Fruit fly (Drosophila melanogaster) whole organism, embryonic: ENCODE measurements around the gene CG32639.

Experiments used
- B-H1 ChIP-seq: fragments of 200-800 bp; sonication (Bioruptor generic); IDR thresholded peaks from 3 replicates; pipeline ENCODE4 v1.3.6; 2022; ENCODE audit warnings: missing biosample characterization, missing genetic modification characterization
- BEAF-32 ChIP-seq: fragments of 200-800 bp; sonication (Bioruptor generic); optimal IDR thresholded peaks from 3 replicates; lab custom pipeline; 2017; ENCODE audit warnings: missing biosample characterization, missing genetic modification characterization, mild to moderate bottlenecking, moderate library complexity, missing genetic modification reagents
- CG11093 ChIP-seq: fragments of 200-800 bp; sonication (Bioruptor generic); IDR thresholded peaks from 3 replicates; pipeline ENCODE4 v1.3.6; 2022; ENCODE audit warnings: missing biosample characterization, missing genetic modification characterization
- CG12104 ChIP-seq: fragments of 200-800 bp; sonication (Bioruptor generic); optimal IDR thresholded peaks from 3 replicates; lab custom pipeline; 2016; ENCODE audit warnings: missing biosample characterization, missing genetic modification characterization
- CG13894 ChIP-seq: fragments of 200-800 bp; sonication (Bioruptor generic); optimal IDR thresholded peaks from 3 replicates; lab custom pipeline; 2018; ENCODE audit warnings: missing biosample characterization, mild to moderate bottlenecking, missing genetic modification characterization, moderate library complexity
- CG15601 ChIP-seq: fragments of 200-800 bp; sonication (Bioruptor generic); optimal IDR thresholded peaks from 3 replicates; lab custom pipeline; 2019; ENCODE audit warnings: missing biosample characterization, mild to moderate bottlenecking, missing genetic modification characterization, moderate library complexity
- CG1602 ChIP-seq: fragments of 200-800 bp; sonication (Bioruptor generic); optimal IDR thresholded peaks from 3 replicates; lab custom pipeline; 2016; ENCODE audit warnings: missing biosample characterization, missing genetic modification characterization
- CG1647 ChIP-seq: fragments of 200-800 bp; sonication (Bioruptor generic); optimal IDR thresholded peaks from 3 replicates; lab custom pipeline; 2016; ENCODE audit warnings: missing biosample characterization, missing genetic modification characterization
- CG16815 ChIP-seq: fragments of 200-800 bp; sonication (Bioruptor generic); optimal IDR thresholded peaks from 3 replicates; lab custom pipeline; 2017; ENCODE audit warnings: missing biosample characterization, mild to moderate bottlenecking, missing genetic modification characterization
- CG17612 ChIP-seq: fragments of 200-800 bp; sonication (Bioruptor generic); IDR thresholded peaks from 2 replicates; pipeline ENCODE4 v1.3.6; 2022; ENCODE audit warnings: missing biosample characterization, missing genetic modification characterization
- CG1832 ChIP-seq: fragments of 200-800 bp; sonication (Bioruptor generic); optimal IDR thresholded peaks from 2 replicates; lab custom pipeline; 2017; ENCODE audit warnings: missing biosample characterization, mild to moderate bottlenecking, missing genetic modification characterization, inconsistent platforms
- CG2678 ChIP-seq: fragments of 200-800 bp; sonication (Bioruptor generic); optimal IDR thresholded peaks from 3 replicates; lab custom pipeline; 2019; ENCODE audit warnings: missing biosample characterization, mild to moderate bottlenecking, missing genetic modification characterization, moderate library complexity
- CG2712 ChIP-seq: fragments of 200-800 bp; optimal IDR thresholded peaks from 3 replicates; lab custom pipeline; 2019; ENCODE audit warnings: missing biosample characterization, mild to moderate bottlenecking, missing genetic modification characterization, moderate library complexity
- CG34376 ChIP-seq: fragments of 200-800 bp; sonication (Bioruptor generic); optimal IDR thresholded peaks from 2 replicates; lab custom pipeline; 2018; ENCODE audit warnings: missing biosample characterization, mild to moderate bottlenecking, missing genetic modification characterization
- CG4360 ChIP-seq: fragments of 200-800 bp; sonication (Bioruptor generic); IDR thresholded peaks from 2 replicates; pipeline ENCODE4 v1.3.6; 2022; ENCODE audit warnings: missing biosample characterization, missing genetic modification characterization
- CG5245 ChIP-seq: fragments of 200-800 bp; sonication (Bioruptor generic); optimal IDR thresholded peaks from 3 replicates; lab custom pipeline; 2016; ENCODE audit warnings: missing biosample characterization, missing genetic modification characterization
- CG5953 ChIP-seq: fragments of 200-800 bp; sonication (Bioruptor generic); IDR thresholded peaks from 2 replicates; pipeline ENCODE4 v1.3.6; 2022; ENCODE audit warnings: missing biosample characterization, missing genetic modification characterization
- CG6175 ChIP-seq: fragments of 200-800 bp; sonication (Bioruptor generic); IDR thresholded peaks from 3 replicates; pipeline ENCODE4 v1.3.6; 2022; ENCODE audit warnings: missing biosample characterization, missing genetic modification characterization
- CG9817 ChIP-seq: fragments of 200-800 bp; sonication (Bioruptor generic); optimal IDR thresholded peaks from 2 replicates; lab custom pipeline; 2018; ENCODE audit warnings: missing biosample characterization, mild to moderate bottlenecking, missing genetic modification characterization, moderate library complexity
- D19A ChIP-seq: fragments of 200-800 bp; optimal IDR thresholded peaks from 3 replicates; lab custom pipeline; 2019; ENCODE audit warnings: missing biosample characterization, mild to moderate bottlenecking, missing genetic modification characterization, moderate library complexity
- Dbx ChIP-seq: fragments of 200-800 bp; sonication (Bioruptor generic); IDR thresholded peaks from 3 replicates; pipeline ENCODE4 v1.3.6; 2022; ENCODE audit warnings: missing biosample characterization, missing genetic modification characterization
- Dek ChIP-seq: fragments of 200-800 bp; sonication (Bioruptor generic); optimal IDR thresholded peaks from 3 replicates; lab custom pipeline; 2019; ENCODE audit warnings: missing biosample characterization, mild to moderate bottlenecking, missing genetic modification characterization, moderate library complexity
- Doc2 ChIP-seq: fragments of 200-800 bp; sonication (Bioruptor generic); IDR thresholded peaks from 2 replicates; pipeline ENCODE4 v1.3.6; 2022; ENCODE audit warnings: missing biosample characterization, missing genetic modification characterization
- Doc3 ChIP-seq: fragments of 200-800 bp; sonication (Bioruptor generic); IDR thresholded peaks from 3 replicates; pipeline ENCODE4 v1.3.6; 2022; ENCODE audit warnings: missing biosample characterization, missing genetic modification characterization; ENCODE audit not compliant: partially characterized antibody
- Elba2 ChIP-seq: fragments of 200-800 bp; sonication (Bioruptor generic); optimal IDR thresholded peaks from 3 replicates; lab custom pipeline; 2016; ENCODE audit warnings: missing biosample characterization, missing genetic modification characterization
- HLH54F ChIP-seq: fragments of 200-800 bp; sonication (Bioruptor generic); optimal IDR thresholded peaks from 3 replicates; lab custom pipeline; 2016; ENCODE audit warnings: missing biosample characterization, missing genetic modification characterization
- HLHmδ ChIP-seq: fragments of 200-800 bp; sonication (Bioruptor generic); optimal IDR thresholded peaks from 2 replicates; lab custom pipeline; 2018; ENCODE audit warnings: missing biosample characterization, mild to moderate bottlenecking, missing genetic modification characterization, moderate library complexity
- Hr39 ChIP-seq: fragments of >200 bp; optimal IDR thresholded peaks from 2 replicates; lab custom pipeline; 2017
- MBD-R2 ChIP-seq: fragments of 200-800 bp; sonication (Bioruptor generic); IDR thresholded peaks from 2 replicates; pipeline ENCODE4 v1.3.6; 2022; ENCODE audit warnings: missing biosample characterization, missing genetic modification characterization
- NC2β ChIP-seq: fragments of 200-800 bp; sonication (Bioruptor generic); optimal IDR thresholded peaks from 2 replicates; lab custom pipeline; 2016; ENCODE audit warnings: missing biosample characterization, missing genetic modification characterization
- Six4 ChIP-seq: fragments of 200-800 bp; sonication (Bioruptor generic); optimal IDR thresholded peaks from 2 replicates; lab custom pipeline; 2016; ENCODE audit warnings: missing biosample characterization, missing genetic modification characterization
- Usf ChIP-seq: fragments of 200-800 bp; sonication (Bioruptor generic); optimal IDR thresholded peaks from 2 replicates; lab custom pipeline; 2017; ENCODE audit warnings: missing genotype, missing biosample characterization, missing genetic modification characterization
- abd-A ChIP-seq: fragments of 200-800 bp; sonication (Bioruptor generic); optimal IDR thresholded peaks from 3 replicates; lab custom pipeline; 2019; ENCODE audit warnings: missing biosample characterization, mild to moderate bottlenecking, missing genetic modification characterization, moderate library complexity
- ac ChIP-seq: fragments of 200-800 bp; sonication (Bioruptor generic); optimal IDR thresholded peaks from 3 replicates; lab custom pipeline; 2017; ENCODE audit warnings: missing biosample characterization, mild to moderate bottlenecking, missing genetic modification characterization
- bsh ChIP-seq, 2 experiments: fragments of 200-800 bp; sonication (Bioruptor generic); optimal IDR thresholded peaks; 2 replicates each; lab custom pipeline; 2017 to 2018; ENCODE audit warnings: mild to moderate bottlenecking in 2 of 2, missing biosample characterization in 2 of 2, missing genetic modification characterization in 2 of 2, moderate library complexity in 1 of 2
- chinmo ChIP-seq: fragments of 200-800 bp; sonication (Bioruptor generic); IDR thresholded peaks from 4 replicates; pipeline ENCODE4 v1.3.6; 2022; ENCODE audit warnings: missing biosample characterization, missing genetic modification characterization; ENCODE audit not compliant: partially characterized antibody
- crol ChIP-seq: fragments of 200-800 bp; sonication (Bioruptor generic); IDR thresholded peaks from 2 replicates; pipeline ENCODE4 v1.3.6; 2022; ENCODE audit warnings: missing biosample characterization, missing genetic modification characterization
- da ChIP-seq: fragments of 200-800 bp; sonication (Bioruptor generic); optimal IDR thresholded peaks from 2 replicates; lab custom pipeline; 2016; ENCODE audit warnings: missing biosample characterization, missing genetic modification characterization
- dmrt11E ChIP-seq: fragments of 200-800 bp; sonication (Bioruptor generic); optimal IDR thresholded peaks from 3 replicates; lab custom pipeline; 2018; ENCODE audit warnings: missing biosample characterization, mild to moderate bottlenecking, missing genetic modification characterization, moderate library complexity
- ewg ChIP-seq: fragments of 200-800 bp; sonication (Bioruptor generic); optimal IDR thresholded peaks from 3 replicates; lab custom pipeline; 2017; ENCODE audit warnings: mild to moderate bottlenecking, missing biosample characterization, missing genetic modification reagents, missing genetic modification characterization
- ftz-f1 ChIP-seq: fragments of 200-800 bp; sonication (Bioruptor generic); optimal IDR thresholded peaks from 2 replicates; lab custom pipeline; 2016; ENCODE audit warnings: missing biosample characterization, missing genetic modification characterization
- gcm2 ChIP-seq: fragments of 200-800 bp; sonication (Bioruptor generic); optimal IDR thresholded peaks from 2 replicates; lab custom pipeline; 2016; ENCODE audit warnings: missing biosample characterization, missing genetic modification characterization
- hth ChIP-seq: fragments of >200 bp; optimal IDR thresholded peaks from 2 replicates; lab custom pipeline; 2017; ENCODE audit warnings: inconsistent platforms
- kah ChIP-seq: fragments of 200-800 bp; sonication (Bioruptor generic); optimal IDR thresholded peaks from 2 replicates; lab custom pipeline; 2018; ENCODE audit warnings: missing biosample characterization, mild to moderate bottlenecking, missing genetic modification characterization
- mirr ChIP-seq: fragments of 200-800 bp; sonication (Bioruptor generic); optimal IDR thresholded peaks from 3 replicates; lab custom pipeline; 2018; ENCODE audit warnings: missing biosample characterization, mild to moderate bottlenecking, missing genetic modification characterization
- odd ChIP-seq: fragments of 200-800 bp; sonication (Bioruptor generic); optimal IDR thresholded peaks from 2 replicates; lab custom pipeline; 2017; ENCODE audit warnings: missing biosample characterization, mild to moderate bottlenecking, missing genetic modification characterization
- ro ChIP-seq: fragments of 200-800 bp; sonication (Bioruptor generic); IDR thresholded peaks from 2 replicates; pipeline ENCODE4 v1.3.6; 2022; ENCODE audit warnings: missing biosample characterization, missing genetic modification characterization
- row ChIP-seq: fragments of 200-800 bp; sonication (Bioruptor generic); IDR thresholded peaks from 3 replicates; pipeline ENCODE4 v1.3.6; 2022; ENCODE audit warnings: missing biosample characterization, missing genetic modification characterization
- sob ChIP-seq: fragments of 200-800 bp; sonication (Bioruptor generic); IDR thresholded peaks from 2 replicates; pipeline ENCODE4 v1.3.6; 2022; ENCODE audit warnings: missing biosample characterization, missing genetic modification characterization
- ssp ChIP-seq: fragments of 200-800 bp; sonication (Bioruptor generic); IDR thresholded peaks from 2 replicates; pipeline ENCODE4 v1.3.6; 2022; ENCODE audit warnings: missing biosample characterization, missing genetic modification characterization
- zen ChIP-seq: fragments of 200-800 bp; sonication (Bioruptor generic); optimal IDR thresholded peaks from 3 replicates; lab custom pipeline; 2018; ENCODE audit warnings: missing biosample characterization, mild to moderate bottlenecking, missing genetic modification characterization, moderate library complexity

The CG32639 gene

DNA sequence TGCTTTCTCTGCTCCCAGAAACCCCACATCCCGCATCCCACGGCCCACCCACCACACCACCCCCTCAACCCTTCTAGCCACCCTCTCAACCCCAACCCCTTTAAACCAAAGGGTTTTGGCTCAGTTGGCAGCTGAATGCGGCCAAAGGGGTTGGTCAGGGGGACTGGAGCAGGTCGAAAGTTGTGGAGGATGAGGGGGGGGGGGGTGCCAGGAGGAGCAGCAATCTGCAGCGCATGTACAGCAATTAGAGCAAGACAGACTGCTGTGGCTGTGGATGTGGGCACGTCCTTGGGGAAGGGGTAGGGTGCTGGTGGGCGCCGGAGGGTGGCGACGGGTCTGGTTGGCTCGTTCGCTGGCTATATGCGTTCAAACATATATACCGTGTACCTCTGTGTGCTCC, 27.8 kb downstream of the CG32639 start:
- no peak for TF ChIP-seq Usf (GFP tag; lab: Kevin White, UChicago)
- TF ChIP-seq CG1832 (GFP tag; lab: Kevin White, UChicago) = peak; percentile 33
- peak; percentile 90 for TF ChIP-seq crol (GFP tag; lab: Robert Waterston, UW)
- peak; percentile 50 for TF ChIP-seq Hr39 (lab: Kevin White, UChicago)
- TF ChIP-seq abd-A (tag; lab: Kevin White, UChicago) = peak; percentile 68
- no peak for TF ChIP-seq CG34376 (GFP tag; lab: Kevin White, UChicago)
- TF ChIP-seq CG13894 = peak; percentile 5
- TF ChIP-seq CG5953 = peak; percentile 13; the same call in 1 of the 2 replicates
- 0 out of 3 replicates have a peak, but pooled peaks have one; percentile 12 for TF ChIP-seq Dbx
- peak; percentile 54 for TF ChIP-seq ewg (GFP tag; lab: Kevin White, UChicago)
- TF ChIP-seq chinmo (GFP tag; lab: Robert Waterston, UW) = 0 out of 4 replicates have a peak, but pooled peaks have one; percentile 50
- TF ChIP-seq Dek (tag; lab: Kevin White, UChicago) = no peak
- no peak for TF ChIP-seq mirr (GFP tag; lab: Kevin White, UChicago)
- no peak for TF ChIP-seq hth (lab: Kevin White, UChicago)

DNA sequence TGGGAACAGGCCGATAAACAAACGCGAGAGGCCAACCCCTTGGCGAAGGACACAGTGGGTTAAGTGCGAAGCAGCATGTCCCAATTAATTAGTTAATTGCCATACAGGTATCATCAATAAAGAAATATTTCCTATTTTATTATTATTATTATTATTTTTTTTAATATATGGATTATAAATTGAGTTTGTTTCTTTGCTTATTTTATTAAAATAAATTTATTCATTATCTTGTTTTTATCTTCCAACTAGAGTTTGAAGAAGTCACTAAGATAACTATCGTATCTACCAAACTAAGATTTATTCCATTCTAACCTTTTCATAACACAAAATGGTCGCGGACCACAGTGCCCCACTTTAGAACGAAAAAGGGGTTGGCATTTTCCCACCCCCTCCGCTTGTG, 28.3 kb downstream of the CG32639 start:
- TF ChIP-seq CG2712 (tag; lab: Kevin White, UChicago) = peak; percentile 59
- no peak for TF ChIP-seq NC2β (GFP tag; lab: Kevin White, UChicago)
- TF ChIP-seq bsh (GFP tag; optimal IDR thresholded peaks at IDR 0.05; lab: Kevin White, UChicago) = peak in 1 of 2 experiments; percentile 48
- no peak for TF ChIP-seq CG5245 (GFP tag; lab: Kevin White, UChicago)
- no peak for TF ChIP-seq CG17612 (GFP tag; lab: Robert Waterston, UW)
- peak; percentile 22 for TF ChIP-seq odd (GFP tag; lab: Kevin White, UChicago)
- no peak for TF ChIP-seq ftz-f1 (GFP tag; lab: Kevin White, UChicago)
- no peak for TF ChIP-seq CG1602
- TF ChIP-seq ssp = no peak
- TF ChIP-seq zen (tag; lab: Kevin White, UChicago) = no peak
- no peak for TF ChIP-seq Elba2 (GFP tag; lab: Kevin White, UChicago)
- no peak for TF ChIP-seq CG12104
- no peak for TF ChIP-seq CG9817
- TF ChIP-seq row (GFP tag; lab: Robert Waterston, UW) = peak; percentile 29; the same call in 1 of the 3 replicates
- TF ChIP-seq CG2678 (tag; lab: Kevin White, UChicago) = peak; percentile 73
- no peak for TF ChIP-seq CG1647 (GFP tag; lab: Kevin White, UChicago)
- TF ChIP-seq B-H1 = no peak
- TF ChIP-seq sob (GFP tag; lab: Robert Waterston, UW) = no peak
- TF ChIP-seq HLHmδ (GFP tag; lab: Kevin White, UChicago) = no peak
- no peak for TF ChIP-seq CG6175 (GFP tag; lab: Robert Waterston, UW)
- no peak for TF ChIP-seq mirr (GFP tag; lab: Kevin White, UChicago)
- TF ChIP-seq BEAF-32 = no peak
- no peak for TF ChIP-seq gcm2 (GFP tag; lab: Kevin White, UChicago)
- peak; percentile 10 for TF ChIP-seq dmrt11E (tag; lab: Kevin White, UChicago)
- TF ChIP-seq CG4360 (GFP tag; lab: Robert Waterston, UW) = no peak
- peak; percentile 12 for TF ChIP-seq CG15601 (tag; lab: Kevin White, UChicago)
- TF ChIP-seq HLH54F (GFP tag; lab: Kevin White, UChicago) = no peak
- no peak for TF ChIP-seq Doc3 (GFP tag; lab: Robert Waterston, UW)
- no peak for TF ChIP-seq Six4 (GFP tag; lab: Kevin White, UChicago)
- TF ChIP-seq da = no peak
- no peak for TF ChIP-seq MBD-R2 (GFP tag; lab: Robert Waterston, UW)
- no peak for TF ChIP-seq Doc2
- TF ChIP-seq D19A = peak; percentile 52
- TF ChIP-seq ac = no peak
- TF ChIP-seq CG11093 (GFP tag; lab: Robert Waterston, UW) = no peak
- TF ChIP-seq kah (GFP tag; lab: Kevin White, UChicago) = no peak
- no peak for TF ChIP-seq ro (GFP tag; lab: Robert Waterston, UW)
- no peak for TF ChIP-seq CG16815
